Worm (Caenorhabditis elegans): ENCODE results near the gene nhr-176.

The nhr-176 gene

ce11 chrV:16071167-16071566 is at the start of gene nhr-176:
TSS of gene nhr-176 (plus strand) at chrV:16071325.
- peak; percentile 9 for TF ChIP-seq fos-1 (tag; optimal IDR thresholded peaks at IDR 0.05)
- no peak for TF ChIP-seq sma-9 (GFP tag; optimal IDR thresholded peaks at IDR 0.05)
- no peak for TF ChIP-seq sma-9 (tag; optimal IDR thresholded peaks at IDR 0.05)

- TF ChIP-seq crh-2 (tag; optimal IDR thresholded peaks at IDR 0.05) (peak; percentile 42), ztf-11 (tag; optimal IDR thresholded peaks at IDR 0.05) (no peak), nhr-25 (tag; optimal IDR thresholded peaks at IDR 0.05) (no peak), ztf-1 (GFP tag; conservative IDR thresholded peaks at IDR 0.05) (no peak), sma-9 (GFP tag; optimal IDR thresholded peaks at IDR 0.05) (peak; percentile 32), sma-9 (tag; optimal IDR thresholded peaks at IDR 0.05) (no peak), nhr-129 (tag; optimal IDR thresholded peaks at IDR 0.05) (peak; percentile 12), nhr-6 (tag; optimal IDR thresholded peaks at IDR 0.05) (no peak), ztf-4 (tag; optimal IDR thresholded peaks at IDR 0.05) (no peak), peb-1 (tag; optimal IDR thresholded peaks at IDR 0.05) (no peak), fos-1 (tag; optimal IDR thresholded peaks at IDR 0.05) (no peak), unc-55 (GFP tag; optimal IDR thresholded peaks at IDR 0.05) (peak; percentile 41), nhr-77 (tag; optimal IDR thresholded peaks at IDR 0.05) (no peak), ZK546.5 (tag; optimal IDR thresholded peaks at IDR 0.05) (no peak), snpc-4 (tag; optimal IDR thresholded peaks at IDR 0.05) (peak; percentile 31), zag-1 (tag; optimal IDR thresholded peaks at IDR 0.05) (no peak), C34F6.9 (tag; optimal IDR thresholded peaks at IDR 0.05) (peak; percentile 2), gmeb-1 (tag; optimal IDR thresholded peaks at IDR 0.05) (peak; percentile 87), nhr-12 (tag; optimal IDR thresholded peaks at IDR 0.05) (no peak), nhr-21 (tag; optimal IDR thresholded peaks at IDR 0.05) (no peak), sma-3 (GFP tag; optimal IDR thresholded peaks at IDR 0.05) (peak; percentile 52), lsy-2 (tag; optimal IDR thresholded peaks at IDR 0.05) (no peak), mdl-1 (tag; optimal IDR thresholded peaks at IDR 0.05) (no peak), alr-1 (tag; optimal IDR thresholded peaks at IDR 0.05) (no peak), lin-13 (GFP tag; optimal IDR thresholded peaks at IDR 0.05) (peak; percentile 4)
These were observed 48.5 kb upstream of the nhr-176 start for ce11 chrV:16022600-16022999.

ce11 chrV:16023051-16023450 is 48.1 kb upstream of the nhr-176 start, which contains the start of gene cwc-15:
TSS of gene cwc-15 (plus strand) at chrV:16023351.
- no peak for TF ChIP-seq unc-55 (GFP tag; optimal IDR thresholded peaks at IDR 0.05)
- no peak for TF ChIP-seq nhr-129 (tag; optimal IDR thresholded peaks at IDR 0.05)
- TF ChIP-seq nhr-10 (tag; optimal IDR thresholded peaks at IDR 0.05): no peak
- TF ChIP-seq peb-1 (tag; optimal IDR thresholded peaks at IDR 0.05): no peak
- TF ChIP-seq gmeb-1 (tag; optimal IDR thresholded peaks at IDR 0.05): no peak
- no peak for TF ChIP-seq Y55F3AM.14 (GFP tag; optimal IDR thresholded peaks at IDR 0.05)
- TF ChIP-seq R02D3.7 (tag; optimal IDR thresholded peaks at IDR 0.05): no peak

ce11 chrV:16023559-16023958 is 47.6 kb upstream of the nhr-176 start:
- TF ChIP-seq nhr-129 (tag; optimal IDR thresholded peaks at IDR 0.05) (no peak), fos-1 (tag; optimal IDR thresholded peaks at IDR 0.05) (no peak)

- TF ChIP-seq lin-13 (GFP tag; optimal IDR thresholded peaks at IDR 0.05) (no peak), C34F6.9 (tag; optimal IDR thresholded peaks at IDR 0.05) (no peak), blmp-1 (tag; optimal IDR thresholded peaks at IDR 0.05; ENCODE audit: insufficient read depth) (no peak), nhr-11 (tag; optimal IDR thresholded peaks at IDR 0.05) (no peak), sem-4 (tag; optimal IDR thresholded peaks at IDR 0.05) (no peak), ama-1 (optimal IDR thresholded peaks at IDR 0.05) (no peak), crh-2 (tag; optimal IDR thresholded peaks at IDR 0.05) (no peak), skn-1 (tag; optimal IDR thresholded peaks at IDR 0.05) (no peak), ceh-82 (tag; optimal IDR thresholded peaks at IDR 0.05) (no peak), nhr-10 (tag; optimal IDR thresholded peaks at IDR 0.05) (no peak), zag-1 (tag; optimal IDR thresholded peaks at IDR 0.05) (no peak), lsy-2 (tag; optimal IDR thresholded peaks at IDR 0.05) (no peak), peb-1 (tag; optimal IDR thresholded peaks at IDR 0.05) (no peak), nhr-237 (tag; optimal IDR thresholded peaks at IDR 0.05) (no peak), sma-9 (GFP tag; optimal IDR thresholded peaks at IDR 0.05) (no peak), sma-9 (tag; optimal IDR thresholded peaks at IDR 0.05) (no peak), Y55F3AM.14 (GFP tag; optimal IDR thresholded peaks at IDR 0.05) (no peak), unc-39 (tag; optimal IDR thresholded peaks at IDR 0.05) (no peak), F13H6.1 (tag; optimal IDR thresholded peaks at IDR 0.05) (no peak)
These were observed 46.8 kb upstream of the nhr-176 start, which contains the start of gene T10C6.6 for ce11 chrV:16024300-16024699. TSS of gene T10C6.6 (plus strand) at chrV:16024326.
